Worm (Caenorhabditis elegans): ENCODE results near the gene sre-47.

DNA sequence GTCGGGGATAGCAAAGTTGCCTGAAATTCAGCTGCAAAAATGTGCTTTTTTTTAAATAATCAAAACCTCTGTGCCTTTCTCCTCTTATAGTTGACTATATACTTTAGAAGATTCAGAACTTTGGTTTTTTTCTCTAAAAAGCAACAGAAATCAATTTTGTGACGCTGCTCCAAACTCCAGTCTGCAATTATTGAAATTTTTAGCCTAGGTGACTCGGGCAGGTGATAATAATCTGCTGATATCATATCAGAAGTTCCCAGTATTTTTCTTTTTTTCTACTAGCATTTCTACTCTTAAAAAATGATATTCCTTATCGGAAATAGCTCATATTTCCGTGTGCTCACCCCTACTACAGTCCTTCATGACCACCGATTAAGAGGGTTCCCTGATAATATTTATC is 35.2 kb downstream of the sre-47 start, which contains the start of gene sre-44:
- TF ChIP-seq elt-2 (tag; optimal IDR thresholded peaks at IDR 0.05), result peak; percentile 54
- TF ChIP-seq pqm-1 (tag; optimal IDR thresholded peaks at IDR 0.05), result no peak
- no peak for TF ChIP-seq ztf-16 (tag; optimal IDR thresholded peaks at IDR 0.05)
- TF ChIP-seq ahr-1 (tag; optimal IDR thresholded peaks at IDR 0.05), result no peak
- no peak for TF ChIP-seq ceh-24 (tag; optimal IDR thresholded peaks at IDR 0.05)
- TF ChIP-seq F13H6.1 (tag; optimal IDR thresholded peaks at IDR 0.05), result no peak
- TF ChIP-seq ama-1 (optimal IDR thresholded peaks at IDR 0.05), result no peak
- TF ChIP-seq pha-4 (tag; optimal IDR thresholded peaks at IDR 0.05), result no peak
- TF ChIP-seq hlh-6 (tag; optimal IDR thresholded peaks at IDR 0.05), result no peak
- no peak for TF ChIP-seq ttx-3 (tag; optimal IDR thresholded peaks at IDR 0.05)
- no peak for TF ChIP-seq ceh-30 (tag; optimal IDR thresholded peaks at IDR 0.05)
- TF ChIP-seq ceh-6 (GFP tag; optimal IDR thresholded peaks at IDR 0.05), result no peak

Measured in whole organism, late embryonic.